Worm (Caenorhabditis elegans) whole organism, young adult: ENCODE results near the gene srv-2.

ENCODE experiments used
- B0019.2 ChIP-seq: fragments of 200-800 bp; sonication (Bioruptor generic); conservative IDR thresholded peaks from 2 replicates; pipeline ENCODE4 v1.3.6; 2022; ENCODE audit warnings: missing genetic modification reagents, missing genetic modification characterization, missing compliant biosample characterization
- B0035.1 ChIP-seq: sonication (generic microtip); optimal IDR thresholded peaks from 2 replicates; lab custom pipeline; 2016; ENCODE audit warnings: missing genetic modification characterization, mild to moderate bottlenecking, missing compliant biosample characterization, missing genotype, missing genetic modification reagents
- C06A6.2 ChIP-seq: fragments of 200-800 bp; sonication (Bioruptor generic); conservative IDR thresholded peaks from 2 replicates; pipeline ENCODE4 v1.3.6; 2022; ENCODE audit warnings: missing genetic modification characterization, missing compliant biosample characterization
- F10E7.11 ChIP-seq: sonication (generic microtip); optimal IDR thresholded peaks from 2 replicates; lab custom pipeline; 2017; ENCODE audit warnings: mild to moderate bottlenecking, missing genetic modification characterization, moderate library complexity, missing compliant biosample characterization
- F23B12.7 ChIP-seq: sonication (generic microtip); optimal IDR thresholded peaks from 2 replicates; lab custom pipeline; 2017; ENCODE audit warnings: missing genetic modification characterization, mild to moderate bottlenecking, missing compliant biosample characterization, antibody characterized with exemption, moderate library complexity; ENCODE audit not compliant: insufficient read depth
- F33H1.4 ChIP-seq: fragments of 200-800 bp; sonication (Bioruptor generic); IDR thresholded peaks from 2 replicates; pipeline ENCODE4 v1.3.6; 2022; ENCODE audit warnings: missing genetic modification reagents, missing genetic modification characterization, missing compliant biosample characterization
- F37B4.10 ChIP-seq: fragments of 200-800 bp; sonication (Bioruptor generic); IDR thresholded peaks from 2 replicates; pipeline ENCODE4 v1.3.6; 2022; ENCODE audit warnings: missing genetic modification characterization, missing compliant biosample characterization
- T07F8.4 ChIP-seq: sonication (generic microtip); optimal IDR thresholded peaks from 2 replicates; lab custom pipeline; 2016; ENCODE audit warnings: mild to moderate bottlenecking, missing genetic modification characterization, moderate library complexity, missing compliant biosample characterization
- T26A5.8 ChIP-seq: sonication (generic microtip); optimal IDR thresholded peaks from 2 replicates; lab custom pipeline; 2016; ENCODE audit warnings: missing genetic modification characterization, missing compliant biosample characterization
- Y53G8AR.9 ChIP-seq: fragments of 200-800 bp; sonication (Bioruptor generic); conservative IDR thresholded peaks from 2 replicates; pipeline ENCODE4 v1.3.6; 2022; ENCODE audit warnings: missing genetic modification reagents, missing genetic modification characterization, missing compliant biosample characterization
- ZK185.1 ChIP-seq: sonication (generic microtip); optimal IDR thresholded peaks from 2 replicates; lab custom pipeline; 2016; ENCODE audit warnings: mild to moderate bottlenecking, missing genetic modification characterization, missing compliant biosample characterization; ENCODE audit not compliant: poor library complexity, severe bottlenecking
- aptf-2 ChIP-seq: fragments of 200-800 bp; sonication (Bioruptor generic); conservative IDR thresholded peaks from 2 replicates; pipeline ENCODE4 v1.3.6; 2022; ENCODE audit warnings: missing genetic modification reagents, missing genetic modification characterization, missing compliant biosample characterization
- atf-7 ChIP-seq: sonication (generic microtip); optimal IDR thresholded peaks from 2 replicates; lab custom pipeline; 2017; ENCODE audit warnings: mild to moderate bottlenecking, missing genetic modification characterization, missing compliant biosample characterization
- bed-1 ChIP-seq: fragments of 200-800 bp; sonication (Bioruptor generic); IDR thresholded peaks from 2 replicates; pipeline ENCODE4 v1.3.6; 2022; ENCODE audit warnings: missing genetic modification reagents, missing genetic modification characterization, missing compliant biosample characterization
- ccch-3 ChIP-seq: fragments of 200-800 bp; sonication (Bioruptor generic); optimal IDR thresholded peaks from 2 replicates; lab custom pipeline; 2018; ENCODE audit warnings: mild to moderate bottlenecking, missing genetic modification characterization, missing compliant biosample characterization
- cebp-1 ChIP-seq, 2 experiments: fragments of 200-800 bp in 1 of 2; sonication (Bioruptor generic) in 1 of 2; sonication (generic microtip) in 1 of 2; IDR thresholded peaks in 1 of 2; optimal IDR thresholded peaks in 1 of 2; 2 replicates each; pipeline versions ENCODE4 v1.3.6 to Lab custom; 2017 to 2022; ENCODE audit warnings: missing compliant biosample characterization in 2 of 2, missing genetic modification characterization in 2 of 2, mild to moderate bottlenecking in 1 of 2, missing genetic modification reagents in 1 of 2, moderate library complexity in 1 of 2
- ceh-58 ChIP-seq: fragments of 200-800 bp; sonication (Bioruptor generic); IDR thresholded peaks from 2 replicates; pipeline ENCODE4 v1.3.6; 2022; ENCODE audit warnings: missing genetic modification characterization, missing compliant biosample characterization
- egl-18 ChIP-seq: fragments of 200-800 bp; sonication (Bioruptor generic); IDR thresholded peaks from 2 replicates; pipeline ENCODE4 v1.3.6; 2022; ENCODE audit warnings: missing genetic modification reagents, missing genetic modification characterization, missing compliant biosample characterization
- him-1 ChIP-seq: sonication (generic microtip); optimal IDR thresholded peaks from 2 replicates; lab custom pipeline; 2016; ENCODE audit warnings: missing genotype, missing genetic modification reagents, missing genetic modification characterization, missing compliant biosample characterization
- hlh-12 ChIP-seq: sonication (generic microtip); optimal IDR thresholded peaks from 2 replicates; lab custom pipeline; 2016; ENCODE audit warnings: missing genetic modification characterization, missing compliant biosample characterization
- hmg-1.2 ChIP-seq: fragments of 200-800 bp; sonication (Bioruptor generic); IDR thresholded peaks from 2 replicates; pipeline ENCODE4 v1.3.6; 2022; ENCODE audit warnings: missing genetic modification reagents, missing genetic modification characterization, missing compliant biosample characterization
- hsf-1 ChIP-seq: fragments of 200-800 bp; sonication (Bioruptor generic); IDR thresholded peaks from 2 replicates; pipeline ENCODE4 v1.3.6; 2022; ENCODE audit warnings: missing genetic modification reagents, missing genetic modification characterization, missing compliant biosample characterization
- let-526 ChIP-seq: fragments of 200-800 bp; sonication (Bioruptor generic); IDR thresholded peaks from 2 replicates; pipeline ENCODE4 v1.3.6; 2022; ENCODE audit warnings: missing genetic modification reagents, missing genetic modification characterization, missing compliant biosample characterization
- lin-40 ChIP-seq: sonication (generic microtip); optimal IDR thresholded peaks from 2 replicates; lab custom pipeline; 2016; ENCODE audit warnings: missing genetic modification characterization, mild to moderate bottlenecking, missing compliant biosample characterization, missing genotype, missing genetic modification reagents
- lin-54 ChIP-seq: fragments of 200-800 bp; sonication (Bioruptor generic); optimal IDR thresholded peaks from 2 replicates; lab custom pipeline; 2018; ENCODE audit warnings: mild to moderate bottlenecking, missing genetic modification characterization, missing compliant biosample characterization
- madf-10 ChIP-seq: sonication (generic microtip); optimal IDR thresholded peaks from 2 replicates; lab custom pipeline; 2016; ENCODE audit warnings: mild to moderate bottlenecking, missing genetic modification characterization, missing compliant biosample characterization
- madf-3 ChIP-seq: fragments of 200-800 bp; sonication (Bioruptor generic); IDR thresholded peaks from 2 replicates; pipeline ENCODE4 v1.3.6; 2022; ENCODE audit warnings: missing genetic modification reagents, missing genetic modification characterization, missing compliant biosample characterization
- mes-4 ChIP-seq: sonication (generic microtip); optimal IDR thresholded peaks from 2 replicates; lab custom pipeline; 2016; ENCODE audit warnings: missing genotype, missing genetic modification characterization, missing compliant biosample characterization
- nhr-179 ChIP-seq: sonication (generic microtip); optimal IDR thresholded peaks from 2 replicates; lab custom pipeline; 2016; ENCODE audit warnings: mild to moderate bottlenecking, missing genetic modification characterization, missing compliant biosample characterization
- nhr-80 ChIP-seq: sonication (generic microtip); optimal IDR thresholded peaks from 2 replicates; lab custom pipeline; 2016; ENCODE audit warnings: missing genetic modification characterization, missing compliant biosample characterization
- pbrm-1 ChIP-seq: fragments of 200-800 bp; sonication (Bioruptor generic); IDR thresholded peaks from 2 replicates; pipeline ENCODE4 v1.3.6; 2022; ENCODE audit warnings: missing genetic modification reagents, missing genetic modification characterization, missing compliant biosample characterization
- rcor-1 ChIP-seq: fragments of 200-800 bp; sonication (Bioruptor generic); IDR thresholded peaks from 2 replicates; pipeline ENCODE4 v1.3.6; 2022; ENCODE audit warnings: missing genetic modification reagents, missing genetic modification characterization, missing compliant biosample characterization
- sdz-38 ChIP-seq: sonication (generic microtip); optimal IDR thresholded peaks from 2 replicates; lab custom pipeline; 2016; ENCODE audit warnings: missing genotype, missing genetic modification characterization, missing compliant biosample characterization
- tbx-9 ChIP-seq: sonication (generic microtip); optimal IDR thresholded peaks from 2 replicates; lab custom pipeline; 2016; ENCODE audit warnings: borderline replicate concordance, missing genetic modification characterization, inconsistent platforms, missing compliant biosample characterization
- tlf-1 ChIP-seq: fragments of 200-800 bp; sonication (Bioruptor generic); optimal IDR thresholded peaks from 2 replicates; lab custom pipeline; 2018; ENCODE audit warnings: mild to moderate bottlenecking, missing genetic modification characterization, missing compliant biosample characterization
- unc-62 ChIP-seq: fragments of 150-350 bp; optimal IDR thresholded peaks from 2 replicates; lab custom pipeline; 2014; ENCODE audit warnings: missing biosample characterization, missing genetic modification reagents, missing genetic modification characterization
- ztf-26 ChIP-seq: sonication (generic microtip); optimal IDR thresholded peaks from 2 replicates; lab custom pipeline; 2017; ENCODE audit warnings: missing genetic modification characterization, missing compliant biosample characterization

The srv-2 gene

DNA sequence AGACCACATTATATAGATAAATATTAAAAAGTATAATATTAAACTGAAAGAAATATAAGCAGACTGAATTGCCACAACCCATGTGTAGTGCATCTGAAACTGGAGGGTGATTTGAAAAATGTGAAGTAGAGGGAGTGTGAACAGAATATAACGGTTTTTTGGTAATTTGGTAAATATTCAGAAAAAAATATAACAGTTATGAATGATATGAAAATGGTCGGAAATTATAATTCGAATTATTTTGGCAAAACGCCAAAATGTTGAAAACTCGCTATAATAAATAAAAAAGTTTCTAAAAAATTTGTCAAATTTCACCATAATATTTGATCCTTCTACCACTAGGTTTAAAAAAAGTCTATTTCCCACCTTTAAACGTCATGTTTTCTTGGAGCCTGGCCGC, at the start of gene srv-2:
TSS of gene srv-2 (minus strand) at position 101 of the 400 bp plus-strand sequence.
- TF ChIP-seq hsf-1 (GFP tag; lab: Robert Waterston, UW): no peak
- TF ChIP-seq ccch-3 (GFP tag; lab: Kevin White, UChicago): no peak
- TF ChIP-seq unc-62 (GFP tag; lab: Kevin White, UChicago): no peak
- TF ChIP-seq bed-1 (GFP tag; lab: Robert Waterston, UW): no peak
- no peak for TF ChIP-seq T26A5.8 (tag; lab: Kevin White, UChicago)
- no peak for TF ChIP-seq pbrm-1 (GFP tag; lab: Robert Waterston, UW)
- no peak for TF ChIP-seq ZK185.1 (tag; lab: Kevin White, UChicago)
- no peak for TF ChIP-seq B0035.1

DNA sequence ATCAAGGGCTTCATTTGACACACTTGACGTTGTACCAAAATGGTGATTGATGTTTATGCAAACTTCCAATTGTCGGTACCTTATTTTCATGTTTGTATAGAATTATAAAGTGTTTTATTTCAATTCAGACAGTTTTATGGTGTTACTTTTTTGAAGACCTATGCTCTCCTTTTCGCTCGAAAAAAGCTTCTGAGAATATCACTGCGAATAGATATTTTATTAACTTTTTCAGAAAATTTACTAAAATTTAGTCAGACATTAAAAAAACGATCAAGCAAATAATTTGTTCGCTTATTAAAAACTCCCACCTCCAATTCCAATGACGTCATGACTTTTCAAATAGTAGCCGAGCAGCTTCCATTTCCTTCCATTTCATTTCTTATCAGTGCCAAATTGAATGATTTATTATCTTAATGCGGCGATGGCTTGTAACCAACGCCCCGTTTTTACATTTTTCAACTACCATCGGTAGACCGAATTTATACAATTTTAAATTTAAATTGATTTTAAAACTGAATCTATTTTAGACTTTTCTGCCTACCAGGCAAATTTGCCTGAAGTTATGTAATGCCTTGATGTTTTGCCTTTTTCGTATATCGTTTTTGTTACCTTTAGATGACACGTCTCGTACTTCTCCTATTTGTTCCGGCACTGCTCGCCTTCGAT, 45.0 kb upstream of the srv-2 start, which contains the start of gene M28.10:
TSS of gene M28.10 (plus strand) at position 616 of the 666 bp plus-strand sequence.
- TF ChIP-seq T07F8.4 (no peak), ztf-26 (no peak), nhr-80 (tag; lab: Kevin White, UChicago) (peak; percentile 45), atf-7 (peak; percentile 24)

DNA sequence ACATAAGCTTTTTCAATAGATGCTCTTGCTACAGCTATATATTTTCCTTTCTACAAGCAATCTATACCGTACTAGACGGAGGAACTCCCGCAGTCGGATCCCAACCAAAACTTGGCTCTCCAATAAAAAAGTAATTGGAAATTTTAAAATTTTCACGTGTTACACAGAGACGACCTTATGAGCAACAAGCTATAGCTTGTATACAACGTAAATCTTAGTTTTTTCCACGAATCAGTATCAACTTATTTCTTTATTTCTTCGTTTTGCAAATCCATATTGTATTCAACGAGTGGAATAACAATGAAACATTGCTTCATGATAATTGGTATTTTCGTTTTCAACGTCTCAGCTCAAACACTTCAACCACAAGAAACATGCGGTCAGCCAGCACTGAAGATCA, 41.3 kb upstream of the srv-2 start, which contains the start of gene M28.4:
TSS of gene M28.4 (plus strand) at position 301 of the 400 bp plus-strand sequence.
- TF ChIP-seq F10E7.11: no peak
- TF ChIP-seq cebp-1 (GFP tag; IDR thresholded peaks at IDR 0.05; lab: Robert Waterston, UW): no peak
- TF ChIP-seq cebp-1 (tag; optimal IDR thresholded peaks at IDR 0.05; lab: Kevin White, UChicago): no peak
- no peak for TF ChIP-seq pbrm-1 (GFP tag; lab: Robert Waterston, UW)
- TF ChIP-seq madf-10: no peak
- no peak for TF ChIP-seq B0019.2 (GFP tag; lab: Robert Waterston, UW)
- no peak for TF ChIP-seq let-526 (GFP tag; lab: Robert Waterston, UW)
- TF ChIP-seq hmg-1.2 (GFP tag; lab: Robert Waterston, UW): no peak
- no peak for TF ChIP-seq aptf-2 (GFP tag; lab: Robert Waterston, UW)
- no peak for TF ChIP-seq mes-4
- no peak for TF ChIP-seq F33H1.4 (GFP tag; lab: Robert Waterston, UW)
- TF ChIP-seq C06A6.2: no peak
- TF ChIP-seq tbx-9 (tag; lab: Kevin White, UChicago): no peak
- no peak for TF ChIP-seq Y53G8AR.9
- TF ChIP-seq hlh-12 (tag; lab: Kevin White, UChicago): no peak
- no peak for TF ChIP-seq ceh-58 (GFP tag; lab: Robert Waterston, UW)
- no peak for TF ChIP-seq hsf-1 (GFP tag; lab: Robert Waterston, UW)

DNA sequence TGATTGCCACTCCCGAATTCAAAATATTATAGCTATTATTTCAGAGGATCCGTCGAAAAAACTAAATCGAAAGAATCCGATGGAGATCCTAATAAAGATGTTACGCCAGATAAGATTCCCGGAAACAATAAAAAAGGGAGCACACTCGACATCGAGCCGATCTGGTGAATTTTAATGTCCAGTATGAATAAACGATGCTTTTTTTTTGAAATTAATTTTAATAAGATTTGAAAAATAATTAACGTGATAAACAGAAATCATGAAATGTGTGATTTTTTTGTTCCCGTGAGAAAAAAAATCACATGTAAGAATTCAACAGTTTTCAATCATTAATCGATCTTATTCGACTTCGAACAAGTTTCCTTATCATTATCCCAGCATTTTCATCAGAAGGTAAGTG, 37.0 kb upstream of the srv-2 start, which contains the start of gene M28.9:
TSS of gene M28.9 (plus strand) at position 301 of the 400 bp plus-strand sequence.
- no peak for TF ChIP-seq tlf-1
- no peak for TF ChIP-seq madf-3 (GFP tag; lab: Robert Waterston, UW)
- no peak for TF ChIP-seq F37B4.10 (GFP tag; lab: Robert Waterston, UW)
- no peak for TF ChIP-seq sdz-38 (tag; lab: Kevin White, UChicago)
- no peak for TF ChIP-seq lin-54 (GFP tag; lab: Kevin White, UChicago)
- no peak for TF ChIP-seq egl-18 (GFP tag; lab: Robert Waterston, UW)
- no peak for TF ChIP-seq F23B12.7 (tag; lab: Kevin White, UChicago)
- TF ChIP-seq Y53G8AR.9: no peak
- no peak for TF ChIP-seq nhr-179 (tag; lab: Kevin White, UChicago)
- TF ChIP-seq nhr-80 (tag; lab: Kevin White, UChicago): no peak
- no peak for TF ChIP-seq rcor-1 (GFP tag; lab: Robert Waterston, UW)
- TF ChIP-seq him-1 (tag; lab: Kevin White, UChicago): no peak
- no peak for TF ChIP-seq lin-40
